Worm (Caenorhabditis elegans): ENCODE results near the gene Y7A5A.24.

Y7A5A.24 gene

DNA sequence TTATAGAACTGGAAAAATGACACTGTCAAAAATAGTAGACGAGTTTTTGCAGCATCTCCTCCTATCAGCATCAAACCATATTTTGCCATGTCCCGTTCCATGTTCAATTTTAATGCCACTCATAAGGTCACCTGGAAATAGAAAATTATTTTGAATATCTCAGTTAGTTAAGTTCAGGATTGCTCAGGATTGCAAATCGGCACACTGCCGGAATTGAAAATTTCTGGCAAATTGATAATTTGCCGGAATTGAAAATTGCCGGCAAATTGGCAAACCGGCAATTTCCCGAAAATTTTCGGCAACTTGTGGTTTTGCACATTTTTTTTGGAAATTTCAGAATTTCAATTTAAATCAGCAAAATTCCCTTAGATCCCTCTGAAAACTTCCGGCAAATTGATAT, 4.8 kb upstream of the Y7A5A.24 start, which contains the start of gene Y7A5A.5:
TSS of gene Y7A5A.5 (minus strand) at position 101 of the 400 bp plus-strand sequence.
- TF ChIP-seq cnd-1 (tag; optimal IDR thresholded peaks at IDR 0.05) (no peak), ztf-11 (tag; optimal IDR thresholded peaks at IDR 0.05) (no peak), elt-1 (tag; optimal IDR thresholded peaks at IDR 0.05; ENCODE audit: borderline replicate concordance, insufficient read depth) (no peak), nhr-237 (tag; optimal IDR thresholded peaks at IDR 0.05) (no peak), nhr-2 (tag; optimal IDR thresholded peaks at IDR 0.05) (no peak), ceh-39 (tag; optimal IDR thresholded peaks at IDR 0.05) (no peak), ceh-83 (GFP tag; optimal IDR thresholded peaks at IDR 0.05) (no peak), unc-39 (tag; optimal IDR thresholded peaks at IDR 0.05) (no peak), ceh-43 (GFP tag; optimal IDR thresholded peaks at IDR 0.05) (no peak), lin-32 (GFP tag; optimal IDR thresholded peaks at IDR 0.05) (no peak), zip-8 (tag; optimal IDR thresholded peaks at IDR 0.05) (no peak)

DNA sequence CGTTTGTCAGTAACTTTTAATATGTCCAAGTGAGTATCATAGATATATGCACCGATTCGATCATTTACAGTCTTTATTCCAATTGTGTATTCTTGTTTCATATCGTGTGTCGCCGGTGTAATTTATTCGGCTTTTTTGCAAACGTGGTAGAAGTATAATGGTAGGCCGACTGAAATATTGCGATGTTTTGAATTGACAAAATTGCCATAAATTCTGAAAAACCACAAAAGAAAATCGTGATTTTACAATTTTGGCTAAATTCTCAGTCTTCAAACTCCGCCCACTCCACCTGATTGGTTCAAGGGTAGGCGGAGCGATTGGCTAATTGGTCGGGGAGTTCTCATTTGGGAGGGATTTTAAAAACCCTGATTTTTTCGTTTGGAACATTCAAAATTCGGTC, 2.6 kb upstream of the Y7A5A.24 start, which contains the start of gene Y7A5A.3:
TSS of gene Y7A5A.3 (minus strand) at position 101 of the 400 bp plus-strand sequence.
- no peak for TF ChIP-seq pha-4 (tag; optimal IDR thresholded peaks at IDR 0.05)

DNA sequence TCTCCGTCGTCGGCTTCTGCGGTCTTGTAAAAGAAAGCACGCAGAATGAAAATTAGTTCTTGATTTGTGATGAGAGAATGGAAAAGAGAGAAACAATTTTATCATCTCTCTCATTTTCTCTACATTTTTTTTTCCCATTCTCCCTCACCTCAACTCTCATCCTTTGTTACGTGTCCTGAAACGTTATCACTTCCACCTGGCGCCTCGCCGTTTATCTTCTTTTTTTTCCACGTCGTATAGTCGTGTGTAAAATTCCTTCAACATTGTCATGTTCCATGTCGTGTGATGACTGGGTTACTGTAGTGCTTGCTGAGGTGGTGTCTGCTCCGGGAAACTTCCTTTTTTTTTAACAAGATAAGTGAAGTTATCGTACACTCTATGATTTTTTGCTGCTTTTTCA, 2.4 kb downstream of the Y7A5A.24 start:
- TF ChIP-seq M03D4.4 (tag; optimal IDR thresholded peaks at IDR 0.05) = no peak
- TF ChIP-seq elt-3 (tag; optimal IDR thresholded peaks at IDR 0.05) = no peak
- TF ChIP-seq ces-1 (GFP tag; optimal IDR thresholded peaks at IDR 0.05) = no peak
- TF ChIP-seq nhr-28 (tag; optimal IDR thresholded peaks at IDR 0.05) = no peak
- no peak for TF ChIP-seq nhr-237 (tag; optimal IDR thresholded peaks at IDR 0.05)
- TF ChIP-seq nhr-76 (tag; optimal IDR thresholded peaks at IDR 0.05) = no peak
- no peak for TF ChIP-seq ham-2 (GFP tag; optimal IDR thresholded peaks at IDR 0.05)
- no peak for TF ChIP-seq flh-1 (GFP tag; optimal IDR thresholded peaks at IDR 0.05)
- TF ChIP-seq mep-1 (tag; optimal IDR thresholded peaks at IDR 0.05) = no peak

- no peak for TF ChIP-seq tbx-8 (GFP tag; optimal IDR thresholded peaks at IDR 0.05)
- no peak for TF ChIP-seq nhr-76 (tag; optimal IDR thresholded peaks at IDR 0.05)
- no peak for TF ChIP-seq M03D4.4 (tag; optimal IDR thresholded peaks at IDR 0.05)
- no peak for TF ChIP-seq mls-2 (tag; optimal IDR thresholded peaks at IDR 0.05)
- no peak for TF ChIP-seq mab-5 (tag; optimal IDR thresholded peaks at IDR 0.05)
- no peak for TF ChIP-seq drap-1 (GFP tag; optimal IDR thresholded peaks at IDR 0.05)
- TF ChIP-seq ceh-83 (GFP tag; optimal IDR thresholded peaks at IDR 0.05) = no peak
- TF ChIP-seq cnd-1 (tag; optimal IDR thresholded peaks at IDR 0.05) = no peak
- no peak for TF ChIP-seq nhr-2 (tag; optimal IDR thresholded peaks at IDR 0.05)
- no peak for TF ChIP-seq elt-3 (tag; optimal IDR thresholded peaks at IDR 0.05)
- no peak for TF ChIP-seq snpc-4 (tag; optimal IDR thresholded peaks at IDR 0.05)
- no peak for TF ChIP-seq pha-4 (tag; optimal IDR thresholded peaks at IDR 0.05)
- no peak for TF ChIP-seq unc-62 (GFP tag; optimal IDR thresholded peaks at IDR 0.05)
- TF ChIP-seq ceh-43 (GFP tag; optimal IDR thresholded peaks at IDR 0.05) = no peak
- no peak for TF ChIP-seq sptf-1 (tag; optimal IDR thresholded peaks at IDR 0.05)
- no peak for TF ChIP-seq bed-3 (GFP tag; optimal IDR thresholded peaks at IDR 0.05)
- TF ChIP-seq nhr-237 (tag; optimal IDR thresholded peaks at IDR 0.05) = no peak
These were observed 8.5 kb downstream of the Y7A5A.24 start, which contains the start of gene Y7A5A.13 for ce11 chrX:15773262-15773908. Gene Y7A5A.13 (plus strand): TSS chrX:15773858.

DNA sequence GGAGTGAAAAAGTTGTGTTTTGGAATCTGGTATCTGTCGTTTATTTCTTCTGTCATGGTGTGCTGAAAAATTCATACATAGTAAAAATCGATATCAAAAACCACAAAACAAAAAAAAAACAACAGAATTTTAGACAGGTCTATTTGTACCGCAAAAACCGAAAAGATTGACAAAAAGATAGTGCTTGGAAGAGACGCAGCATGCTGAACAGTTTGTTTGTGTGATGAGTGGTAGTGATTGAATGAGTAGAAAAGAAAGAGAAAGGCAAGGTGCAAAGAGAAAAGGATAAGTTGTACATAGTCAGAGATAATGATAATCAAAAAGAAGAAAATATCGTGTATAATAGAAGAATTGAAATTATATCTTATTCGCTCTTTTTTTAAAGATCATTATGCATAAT, 9.3 kb downstream of the Y7A5A.24 start, which contains the start of gene Y7A5A.2:
TSS of gene Y7A5A.2 (minus strand) at position 62 of the 400 bp plus-strand sequence.
- TF ChIP-seq elt-3 (tag; optimal IDR thresholded peaks at IDR 0.05) = no peak
- peak; percentile 40 for TF ChIP-seq blmp-1 (tag; optimal IDR thresholded peaks at IDR 0.05)

- TF ChIP-seq drap-1 (GFP tag; optimal IDR thresholded peaks at IDR 0.05) = no peak
- no peak for TF ChIP-seq unc-62 (GFP tag; optimal IDR thresholded peaks at IDR 0.05)
- TF ChIP-seq lin-32 (GFP tag; optimal IDR thresholded peaks at IDR 0.05) = no peak
- no peak for TF ChIP-seq sptf-1 (tag; optimal IDR thresholded peaks at IDR 0.05)
- no peak for TF ChIP-seq ztf-11 (tag; optimal IDR thresholded peaks at IDR 0.05)
- TF ChIP-seq elt-1 (tag; optimal IDR thresholded peaks at IDR 0.05; ENCODE audit: borderline replicate concordance, insufficient read depth) = no peak
- TF ChIP-seq unc-120 (tag; optimal IDR thresholded peaks at IDR 0.05; ENCODE audit: poor library complexity, severe bottlenecking) = no peak
- TF ChIP-seq sem-2 (GFP tag; optimal IDR thresholded peaks at IDR 0.05) = no peak
- no peak for TF ChIP-seq pha-4 (tag; optimal IDR thresholded peaks at IDR 0.05)
- no peak for TF ChIP-seq blmp-1 (tag; optimal IDR thresholded peaks at IDR 0.05)
- no peak for TF ChIP-seq ceh-83 (GFP tag; optimal IDR thresholded peaks at IDR 0.05)
- no peak for TF ChIP-seq elt-3 (tag; optimal IDR thresholded peaks at IDR 0.05)
- no peak for TF ChIP-seq ceh-43 (GFP tag; optimal IDR thresholded peaks at IDR 0.05)
These were observed 10.5 kb downstream of the Y7A5A.24 start, which contains the start of gene Y7A5A.1 for ce11 chrX:15771411-15771810. Gene Y7A5A.1 (minus strand): TSS chrX:15771493.
